Fruit fly (Drosophila melanogaster) whole organism, pupa: Measurements from ENCODE around the gene HERC2.

Source experiments
- CG10348 ChIP-seq: fragments of 200-800 bp; sonication (Bioruptor generic); IDR thresholded peaks from 2 replicates; pipeline ENCODE4 v1.3.6; 2022; ENCODE audit warnings: missing biosample characterization, missing genetic modification characterization
- CG14655 ChIP-seq: fragments of 200-800 bp; sonication (Bioruptor generic); optimal IDR thresholded peaks from 3 replicates; lab custom pipeline; 2017; ENCODE audit warnings: mild to moderate bottlenecking, missing biosample characterization, missing genetic modification reagents, missing genetic modification characterization
- CG34367 ChIP-seq: fragments of 200-800 bp; sonication (Bioruptor generic); optimal IDR thresholded peaks from 2 replicates; lab custom pipeline; 2018; ENCODE audit warnings: missing biosample characterization, mild to moderate bottlenecking, missing genetic modification characterization
- CG4496 ChIP-seq: fragments of 200-800 bp; sonication (Bioruptor generic); IDR thresholded peaks from 3 replicates; pipeline ENCODE4 v1.3.6; 2022; ENCODE audit warnings: missing biosample characterization, missing genetic modification characterization
- rn ChIP-seq: fragments of 200-800 bp; sonication (Bioruptor generic); IDR thresholded peaks from 2 replicates; pipeline ENCODE4 v1.3.6; 2022; ENCODE audit warnings: missing biosample characterization, missing genetic modification characterization

- no peak for TF ChIP-seq CG10348
- TF ChIP-seq CG14655 (GFP tag; lab: Kevin White, UChicago), result no peak
- TF ChIP-seq rn (GFP tag; lab: Robert Waterston, UW), result no peak
- TF ChIP-seq CG4496 (GFP tag; lab: Robert Waterston, UW), result no peak
- no peak for TF ChIP-seq CG34367 (tag; lab: Kevin White, UChicago)
Observed at dm6 chrX:20419313-20419712, 25.1 kb downstream of the HERC2 start, which contains the start of gene Obp19d.
